Fruit fly (Drosophila melanogaster): ENCODE measurements around the gene D19B.

D19B gene

dm6 chr3L:6217212-6217611 lies 32.5 kb upstream of the D19B start (continued):
- no peak for TF ChIP-seq CG6272 (GFP tag; IDR thresholded peaks at IDR 0.05)
- no peak for TF ChIP-seq unc-4 (GFP tag; IDR thresholded peaks at IDR 0.05; ENCODE audit: partially characterized antibody)
- TF ChIP-seq Bgb (GFP tag; IDR thresholded peaks at IDR 0.05; ENCODE audit: partially characterized antibody): no peak
- no peak for TF ChIP-seq sqz (GFP tag; optimal IDR thresholded peaks at IDR 0.05)
- peak; percentile 70; the same call in 1 of the 3 replicates for TF ChIP-seq ken (GFP tag; IDR thresholded peaks at IDR 0.05)
- peak; percentile 51 for TF ChIP-seq Ets65A (GFP tag)
- TF ChIP-seq CG9609 (GFP tag; optimal IDR thresholded peaks at IDR 0.05): no peak
- TF ChIP-seq sens (GFP tag): peak; percentile 94
- 0 out of 3 replicates have a peak, but pooled peaks have one; percentile 29 for TF ChIP-seq ase (GFP tag; IDR thresholded peaks at IDR 0.05)
- TF ChIP-seq ATbp (GFP tag; optimal IDR thresholded peaks at IDR 0.05): peak; percentile 50
- TF ChIP-seq CG12769 (tag; optimal IDR thresholded peaks at IDR 0.05): no peak
- TF ChIP-seq Dll (GFP tag; IDR thresholded peaks at IDR 0.05; ENCODE audit: partially characterized antibody): no peak
- peak; percentile 12 for TF ChIP-seq CG12155 (GFP tag; optimal IDR thresholded peaks at IDR 0.05)
- TF ChIP-seq sug (tag; optimal IDR thresholded peaks at IDR 0.05): no peak
- no peak for TF ChIP-seq hb (GFP tag; IDR thresholded peaks at IDR 0.05; ENCODE audit: partially characterized antibody)
- TF ChIP-seq Fer2 (tag; optimal IDR thresholded peaks at IDR 0.05): no peak
- TF ChIP-seq CG30431 (GFP tag; optimal IDR thresholded peaks at IDR 0.05): peak; percentile 18
- TF ChIP-seq Adf1 (GFP tag; IDR thresholded peaks at IDR 0.05): no peak
- no peak for TF ChIP-seq NFAT (GFP tag; IDR thresholded peaks at IDR 0.05)
- peak; percentile 45 to 57 for TF ChIP-seq chif (GFP tag; optimal IDR thresholded peaks at IDR 0.05)
- TF ChIP-seq chn (GFP tag; optimal IDR thresholded peaks at IDR 0.05): peak; percentile 45
- TF ChIP-seq CG3281 (GFP tag; optimal IDR thresholded peaks at IDR 0.05): peak; percentile 11
- TF ChIP-seq CTCF (GFP tag; optimal IDR thresholded peaks at IDR 0.05): no peak
- peak; percentile 55 for TF ChIP-seq ind (GFP tag; optimal IDR thresholded peaks at IDR 0.05)
- peak; percentile 17 for TF ChIP-seq CG11723 (GFP tag; optimal IDR thresholded peaks at IDR 0.05)
- TF ChIP-seq CG3995 (GFP tag; optimal IDR thresholded peaks at IDR 0.05): no peak
- no peak for TF ChIP-seq CG1647 (GFP tag; optimal IDR thresholded peaks at IDR 0.05)
- TF ChIP-seq CG14441 (GFP tag; IDR thresholded peaks at IDR 0.05): peak; percentile 46; the same call in 1 of the 2 replicates
- no peak for TF ChIP-seq Oaz (GFP tag; IDR thresholded peaks at IDR 0.05)
- TF ChIP-seq zfh2 (GFP tag; optimal IDR thresholded peaks at IDR 0.05): no peak
- TF ChIP-seq br (optimal IDR thresholded peaks at IDR 0.05): no peak
- TF ChIP-seq lbe (GFP tag; optimal IDR thresholded peaks at IDR 0.05): no peak
- TF ChIP-seq CHES-1-like (GFP tag; optimal IDR thresholded peaks at IDR 0.05): no peak
- peak; percentile 48; the same call in 1 of the 3 replicates for TF ChIP-seq dysf (GFP tag; IDR thresholded peaks at IDR 0.05)
- TF ChIP-seq bigmax (GFP tag; optimal IDR thresholded peaks at IDR 0.05): no peak
- peak; percentile 51 for TF ChIP-seq CG7271 (tag; optimal IDR thresholded peaks at IDR 0.05)
- TF ChIP-seq CG30403 (GFP tag; optimal IDR thresholded peaks at IDR 0.05): peak; percentile 75
- TF ChIP-seq CG1233 (GFP tag; optimal IDR thresholded peaks at IDR 0.05): peak; percentile 61
- TF ChIP-seq dmrt11E (tag; optimal IDR thresholded peaks at IDR 0.05): peak; percentile 93
- peak; percentile 84 for TF ChIP-seq CG15601 (tag; optimal IDR thresholded peaks at IDR 0.05)
- no peak for TF ChIP-seq Poxn (GFP tag; IDR thresholded peaks at IDR 0.05)
- peak; percentile 65 for TF ChIP-seq Hsf (GFP tag; optimal IDR thresholded peaks at IDR 0.05)
- TF ChIP-seq H15 (GFP tag; IDR thresholded peaks at IDR 0.05): 0 out of 3 replicates have a peak, but pooled peaks have one; percentile 21
- no peak for TF ChIP-seq ERR (GFP tag; optimal IDR thresholded peaks at IDR 0.05)
- TF ChIP-seq twi (tag; optimal IDR thresholded peaks at IDR 0.05): peak; percentile 97
- TF ChIP-seq lilli (GFP tag; optimal IDR thresholded peaks at IDR 0.05): peak; percentile 24
- peak; percentile 89 for TF ChIP-seq CG17328 (GFP tag; IDR thresholded peaks at IDR 0.05)
- TF ChIP-seq CG32772 (GFP tag; IDR thresholded peaks at IDR 0.05): peak; percentile 45; the same call in 1 of the 2 replicates
- TF ChIP-seq jing (GFP tag; optimal IDR thresholded peaks at IDR 0.05): no peak
- TF ChIP-seq Ets97D (GFP tag; optimal IDR thresholded peaks at IDR 0.05): no peak
- TF ChIP-seq sim (GFP tag; IDR thresholded peaks at IDR 0.05): peak; percentile 47; the same call in 1 of the 2 replicates
- no peak for TF ChIP-seq Doc3 (GFP tag; IDR thresholded peaks at IDR 0.05; ENCODE audit: partially characterized antibody)
- TF ChIP-seq ftz-f1 (GFP tag; optimal IDR thresholded peaks at IDR 0.05): no peak

Measured in whole organism, embryonic.